Fruit fly (Drosophila melanogaster) whole organism, larva: ENCODE results near the gene CG8159.

Experiments used
- noc ChIP-seq: fragments of 200-800 bp; sonication (Bioruptor generic); optimal IDR thresholded peaks from 3 replicates; lab custom pipeline; 2019; ENCODE audit warnings: missing biosample characterization, mild to moderate bottlenecking, missing genetic modification characterization, moderate library complexity

Gene CG8159

DNA sequence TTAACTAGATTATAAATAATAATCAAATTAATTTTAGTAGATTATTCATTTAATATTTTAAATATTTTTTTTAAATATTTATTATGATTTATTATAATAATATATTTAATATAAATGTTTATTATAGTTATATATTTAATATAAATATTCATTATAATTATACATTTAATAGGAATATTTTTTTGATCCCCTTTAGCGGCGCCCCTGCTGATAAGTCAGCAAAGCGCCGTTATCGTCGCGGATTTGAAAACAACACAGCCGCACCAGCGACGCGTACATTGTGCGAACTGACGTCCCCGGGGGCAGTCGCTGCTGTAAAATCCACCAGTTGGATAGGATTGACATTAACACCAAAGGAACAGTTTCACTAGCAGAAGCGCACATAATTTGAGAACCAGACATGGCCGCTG, 13.9 kb upstream of the CG8159 start, which contains the start of gene CG8112:
CG8112 (plus strand) TSS at position 212 of the 410 bp plus-strand sequence.
- no peak for TF ChIP-seq noc (tag; lab: Kevin White, UChicago)

DNA sequence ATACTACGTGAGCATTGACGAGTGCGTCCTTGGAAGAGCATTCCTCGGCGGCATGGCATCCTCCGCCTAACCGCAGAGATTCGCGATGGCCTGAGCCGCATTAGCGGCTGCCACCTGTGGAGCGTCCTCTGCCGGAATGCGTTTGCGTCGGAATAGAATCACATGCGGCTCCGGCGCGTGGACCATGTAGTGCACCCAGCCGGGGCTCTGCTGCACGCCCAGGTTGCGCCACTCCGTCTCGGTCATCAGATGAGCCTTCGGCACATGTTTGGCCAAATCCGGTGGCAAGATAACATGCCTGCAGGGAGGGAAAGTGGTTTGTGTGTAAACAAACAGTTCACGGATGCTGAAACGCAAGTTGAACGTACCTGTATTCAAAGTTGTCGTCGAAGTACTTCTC, 11.3 kb upstream of the CG8159 start:
- no peak for TF ChIP-seq noc (tag; lab: Kevin White, UChicago)

- TF ChIP-seq noc (tag; lab: Kevin White, UChicago) = no peak
Observed at dm6 chr3R:8715851-8716550, 10.7 kb upstream of the CG8159 start, which contains the start of gene TMEM216. TMEM216 (plus strand) TSS chr3R:8716243.

dm6 chr3R:8716551-8716879, 10.1 kb upstream of the CG8159 start:
- no peak for TF ChIP-seq noc (tag; lab: Kevin White, UChicago)

- no peak for TF ChIP-seq noc (tag; lab: Kevin White, UChicago)
Observed at dm6 chr3R:8718356-8718755, 8.3 kb upstream of the CG8159 start, which contains the start of gene Cks85A. Cks85A (minus strand) TSS chr3R:8718456.

DNA sequence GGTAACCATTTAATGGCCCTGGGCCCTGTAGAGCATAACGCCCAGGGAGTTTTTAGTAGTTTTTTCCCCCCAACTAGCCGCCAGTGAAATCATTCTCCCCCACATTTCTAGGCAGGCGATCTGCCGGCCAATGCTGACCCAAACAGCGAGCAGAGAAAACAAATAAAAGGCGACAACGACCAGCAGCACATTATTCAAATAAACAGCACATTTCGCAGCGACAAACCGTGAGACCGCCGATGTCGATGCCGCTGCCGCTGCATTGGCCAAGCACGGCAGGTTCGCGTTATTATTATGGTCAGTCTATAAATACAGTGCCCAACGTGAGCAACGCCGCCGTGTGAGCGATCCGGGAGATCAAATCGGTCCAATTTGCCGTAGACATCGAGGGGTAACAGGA, 7.8 kb upstream of the CG8159 start, which contains the start of gene CG11760:
CG11760 (plus strand) TSS at position 301 of the 400 bp plus-strand sequence.
- TF ChIP-seq noc (tag; lab: Kevin White, UChicago) = no peak

dm6 chr3R:8721071-8721470, 5.6 kb upstream of the CG8159 start, which contains the start of gene CG8136:
CG8136 (plus strand) TSS chr3R:8721371.
- TF ChIP-seq noc (tag; lab: Kevin White, UChicago) = no peak

DNA sequence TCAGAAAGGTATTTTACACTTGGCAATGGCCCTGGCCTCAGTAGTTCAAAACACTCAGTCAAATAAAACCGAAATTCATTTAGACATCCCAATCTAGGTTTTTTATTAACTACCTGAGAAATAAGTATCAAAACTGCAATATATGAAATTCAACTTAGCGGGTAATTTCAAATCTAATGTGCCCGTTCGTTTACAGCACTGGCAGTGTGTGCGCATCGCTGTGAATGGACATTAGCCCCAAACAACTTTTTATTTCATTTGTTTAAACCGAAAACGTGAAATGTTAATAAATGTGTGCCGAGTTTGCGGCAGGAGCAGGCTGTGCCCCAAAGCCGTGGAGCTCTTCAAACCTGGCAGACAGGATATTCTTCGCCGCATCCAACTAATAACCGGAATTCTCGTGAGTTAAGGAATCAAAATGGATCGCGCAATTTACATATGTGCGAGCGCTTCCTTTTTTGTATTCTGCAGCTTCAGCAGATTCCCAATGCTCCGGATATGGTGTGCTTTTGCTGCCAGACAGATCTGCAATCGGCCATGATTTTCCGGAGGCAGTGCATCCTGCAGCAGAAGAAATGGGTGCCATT, 3.6 kb upstream of the CG8159 start, which contains the start of gene nom:
nom (plus strand) TSS at position 213 of the 587 bp plus-strand sequence.
- no peak for TF ChIP-seq noc (tag; lab: Kevin White, UChicago)

- no peak for TF ChIP-seq noc (tag; lab: Kevin White, UChicago)
Observed at dm6 chr3R:8725179-8725578, 1.5 kb upstream of the CG8159 start, which contains the start of gene ouib. ouib (plus strand) TSS chr3R:8725479.

dm6 chr3R:8729542-8729941, 2.9 kb downstream of the CG8159 start, which contains the start of gene ranshi:
ranshi (minus strand) TSS chr3R:8729693.
- TF ChIP-seq noc (tag; lab: Kevin White, UChicago) = no peak

- peak; percentile 93 for TF ChIP-seq noc (tag; lab: Kevin White, UChicago)
Observed at dm6 chr3R:8731597-8732263, 5.1 kb downstream of the CG8159 start, which contains the start of the genes M1BP and CG8202. M1BP (minus strand) TSS chr3R:8731698. CG8202 (plus strand) TSS chr3R:8732091.

dm6 chr3R:8739161-8739783, 12.6 kb downstream of the CG8159 start:
- no peak for TF ChIP-seq noc (tag; lab: Kevin White, UChicago)

DNA sequence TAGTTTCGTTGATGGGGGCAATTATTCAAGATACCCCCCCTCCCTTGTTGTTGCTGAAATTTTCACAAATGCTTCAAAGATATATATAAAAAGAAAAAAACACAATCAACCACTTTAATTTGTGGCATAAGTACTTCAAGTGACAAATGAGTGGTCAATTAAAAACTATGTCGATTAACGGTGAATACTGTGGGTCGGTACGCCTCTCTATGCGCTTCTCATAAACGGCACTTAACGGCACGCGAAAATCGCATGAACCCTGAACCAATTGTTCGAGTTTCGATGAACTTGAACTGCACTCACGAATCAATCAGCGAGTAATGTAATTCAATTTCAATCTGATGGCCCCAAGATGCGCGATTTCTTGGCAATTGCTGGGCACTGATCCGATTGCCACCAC, 13.5 kb downstream of the CG8159 start:
- TF ChIP-seq noc (tag; lab: Kevin White, UChicago) = no peak

DNA sequence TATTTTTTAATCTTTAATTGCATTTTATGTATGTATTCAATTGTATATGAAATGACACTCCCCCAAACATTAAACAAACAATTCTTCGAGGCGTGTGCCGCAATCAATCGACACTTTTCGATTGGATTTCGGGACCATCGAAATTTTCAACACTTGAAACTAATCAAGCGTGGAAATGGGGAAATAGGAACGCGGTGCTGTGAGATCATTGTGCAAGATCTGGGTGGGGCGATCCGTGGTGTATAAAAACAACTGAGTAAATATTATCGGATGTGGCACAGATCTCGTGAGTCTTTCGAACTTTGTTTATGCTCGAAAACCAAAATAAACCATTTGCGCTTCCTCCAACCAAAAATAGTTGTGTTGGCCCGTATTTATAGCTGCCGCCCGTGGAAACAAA, 14.6 kb downstream of the CG8159 start:
- no peak for TF ChIP-seq noc (tag; lab: Kevin White, UChicago)

dm6 chr3R:8741941-8742340, 15.3 kb downstream of the CG8159 start:
- TF ChIP-seq noc (tag; lab: Kevin White, UChicago) = no peak
